Worm (Caenorhabditis elegans) whole organism, L3 larva: ENCODE data around the gene zmp-5.

Experiments
- nhr-12 ChIP-seq: fragments of 150-350 bp; optimal IDR thresholded peaks from 2 replicates; lab custom pipeline; 2014; ENCODE audit warnings: missing biosample characterization, missing genetic modification characterization
- zag-1 ChIP-seq: fragments of 150-350 bp; optimal IDR thresholded peaks from 2 replicates; lab custom pipeline; 2014; ENCODE audit warnings: missing biosample characterization, missing genetic modification characterization

- no peak for TF ChIP-seq zag-1 (tag; lab: Kevin White, UChicago)
- no peak for TF ChIP-seq nhr-12 (tag; lab: Kevin White, UChicago)
Observed at ce11 chrX:12671638-12672290, 24.8 kb downstream of the zmp-5 start.
